Worm (Caenorhabditis elegans): ENCODE results near the gene nlt-1.

Gene nlt-1

DNA sequence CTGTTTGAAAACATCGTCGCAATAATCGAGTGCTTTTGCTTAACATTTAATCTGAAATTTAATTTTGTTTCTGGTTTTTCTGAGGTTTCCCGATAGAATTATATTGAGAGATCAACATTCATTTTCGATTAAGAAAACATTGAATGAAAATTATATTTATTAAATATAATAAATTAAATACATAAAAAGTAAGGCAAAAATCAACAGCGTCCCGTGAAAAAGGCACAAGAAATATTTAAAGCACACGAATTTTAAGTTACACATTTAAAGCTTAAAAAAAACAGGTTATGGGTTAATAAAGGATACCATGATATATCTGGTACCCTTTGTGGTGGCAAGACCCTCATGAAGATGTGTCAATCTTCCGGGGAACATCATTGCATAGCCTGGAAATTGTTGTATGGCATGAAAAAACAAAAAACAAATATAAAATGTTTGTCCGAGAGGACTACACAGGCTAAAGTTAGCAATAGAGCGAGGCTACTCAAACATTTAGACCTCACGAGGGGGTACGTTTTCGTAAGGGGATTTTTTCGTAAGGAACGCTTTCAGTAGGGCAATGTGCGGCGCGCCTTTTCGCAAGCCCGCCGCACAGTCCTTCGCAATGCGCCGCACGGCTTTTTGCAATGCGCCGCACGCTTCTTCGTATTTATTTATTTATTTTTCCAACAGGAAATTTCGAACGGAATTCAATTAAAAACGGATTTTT, 32.4 kb upstream of the nlt-1 start, which contains the start of gene mtcu-2 (continued):
- peak; percentile 92 for TF ChIP-seq cebp-2 (GFP tag; IDR thresholded peaks at IDR 0.05)
- TF ChIP-seq ztf-6 (GFP tag; IDR thresholded peaks at IDR 0.05), result peak; percentile 96
- peak; percentile 98 for TF ChIP-seq rcor-1 (GFP tag; IDR thresholded peaks at IDR 0.05)
- TF ChIP-seq tlf-1 (GFP tag; optimal IDR thresholded peaks at IDR 0.05), result peak; percentile 49
- TF ChIP-seq ztf-18 (tag; optimal IDR thresholded peaks at IDR 0.05), result peak; percentile 38
- peak; percentile 80 for TF ChIP-seq F39B2.1 (GFP tag; IDR thresholded peaks at IDR 0.05)
- peak; percentile 96 for TF ChIP-seq Y53G8AR.9 (GFP tag; conservative IDR thresholded peaks at IDR 0.05)
- TF ChIP-seq Y79H2A.3 (GFP tag; conservative IDR thresholded peaks at IDR 0.05), result peak; percentile 99
- peak; percentile 98 for TF ChIP-seq ceh-91 (GFP tag; IDR thresholded peaks at IDR 0.05)
- peak; percentile 99 for TF ChIP-seq Y95B8A.8 (GFP tag; IDR thresholded peaks at IDR 0.05)
- TF ChIP-seq cebp-1 (GFP tag; IDR thresholded peaks at IDR 0.05), result peak; percentile 94
- peak; percentile 82 for TF ChIP-seq cebp-1 (tag; optimal IDR thresholded peaks at IDR 0.05)
- TF ChIP-seq somi-1 (GFP tag; optimal IDR thresholded peaks at IDR 0.05), result peak; percentile 36
- peak; percentile 16 for TF ChIP-seq xnd-1 (tag; optimal IDR thresholded peaks at IDR 0.05)
- TF ChIP-seq F37B4.10 (GFP tag; IDR thresholded peaks at IDR 0.05), result peak; percentile 97
- 0 out of 2 replicates have a peak, but pooled peaks have one; percentile 85 for TF ChIP-seq bed-1 (GFP tag; IDR thresholded peaks at IDR 0.05)
- 0 out of 2 replicates have a peak, but pooled peaks have one; percentile 57 for TF ChIP-seq nhr-120 (GFP tag; IDR thresholded peaks at IDR 0.05)
- TF ChIP-seq ceh-27 (GFP tag; optimal IDR thresholded peaks at IDR 0.05), result peak; percentile 76
- peak; percentile 91 for TF ChIP-seq lin-26 (GFP tag; IDR thresholded peaks at IDR 0.05)
- TF ChIP-seq ztf-26 (tag; optimal IDR thresholded peaks at IDR 0.05), result peak; percentile 65
- peak; percentile 93 for TF ChIP-seq hmg-20 (GFP tag; IDR thresholded peaks at IDR 0.05)
- TF ChIP-seq chd-7 (tag; optimal IDR thresholded peaks at IDR 0.05), result peak; percentile 34
- peak; percentile 33 for TF ChIP-seq F49E8.2 (tag; optimal IDR thresholded peaks at IDR 0.05; ENCODE audit: insufficient read depth)
- TF ChIP-seq C17E4.6 (GFP tag; IDR thresholded peaks at IDR 0.05), result peak; percentile 99
- TF ChIP-seq D2030.7 (GFP tag; IDR thresholded peaks at IDR 0.05), result peak; percentile 99
- TF ChIP-seq ztf-25 (GFP tag; IDR thresholded peaks at IDR 0.05), result peak; percentile 100
- peak; percentile 98 for TF ChIP-seq Y67H2A.10 (GFP tag; conservative IDR thresholded peaks at IDR 0.05)
- peak; percentile 95 for TF ChIP-seq sea-2 (GFP tag; IDR thresholded peaks at IDR 0.05)
- peak; percentile 27 for TF ChIP-seq unc-130 (GFP tag; optimal IDR thresholded peaks at IDR 0.05)

DNA sequence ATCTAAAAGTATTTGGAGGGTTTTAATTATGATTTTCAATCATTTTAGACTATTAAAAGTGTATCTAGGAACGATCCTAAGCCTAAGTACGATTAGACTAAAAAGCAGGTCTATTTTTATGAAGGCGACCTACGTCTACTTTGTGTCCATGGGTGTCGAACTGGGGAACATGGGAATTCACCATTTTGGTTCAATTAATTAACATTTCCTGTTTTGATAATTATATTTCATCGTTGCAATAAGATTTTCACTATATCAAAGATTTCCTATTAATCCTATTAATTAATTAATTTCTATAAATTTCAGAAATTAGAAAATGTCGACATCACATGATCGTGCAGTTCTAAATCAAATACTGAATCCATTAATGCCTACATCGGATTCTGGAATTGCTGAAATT, 28.9 kb upstream of the nlt-1 start, which contains the start of gene ttc-36:
ttc-36 (plus strand) TSS at position 301 of the 400 bp plus-strand sequence.
- TF ChIP-seq mel-28 (tag; optimal IDR thresholded peaks at IDR 0.05; ENCODE audit: borderline replicate concordance), result no peak
- no peak for TF ChIP-seq lin-40 (tag; optimal IDR thresholded peaks at IDR 0.05)
- TF ChIP-seq dpl-1 (GFP tag; optimal IDR thresholded peaks at IDR 0.05), result no peak
- no peak for TF ChIP-seq madf-8 (GFP tag; conservative IDR thresholded peaks at IDR 0.05)
- TF ChIP-seq rcor-1 (GFP tag; IDR thresholded peaks at IDR 0.05), result no peak
- no peak for TF ChIP-seq T26A5.8 (tag; optimal IDR thresholded peaks at IDR 0.05)
- no peak for TF ChIP-seq Y79H2A.3 (GFP tag; conservative IDR thresholded peaks at IDR 0.05)
- TF ChIP-seq F10E7.11 (tag; optimal IDR thresholded peaks at IDR 0.05), result no peak
- TF ChIP-seq F57A8.1 (GFP tag; optimal IDR thresholded peaks at IDR 0.05), result no peak
- no peak for TF ChIP-seq ztf-3 (GFP tag; optimal IDR thresholded peaks at IDR 0.05)
- no peak for TF ChIP-seq him-1 (tag; optimal IDR thresholded peaks at IDR 0.05)
- TF ChIP-seq tbp1 (GFP tag; optimal IDR thresholded peaks at IDR 0.05), result no peak
- TF ChIP-seq bed-2 (GFP tag; IDR thresholded peaks at IDR 0.05), result no peak
- no peak for TF ChIP-seq pbrm-1 (GFP tag; IDR thresholded peaks at IDR 0.05)
- TF ChIP-seq nfya-1 (tag; optimal IDR thresholded peaks at IDR 0.05; ENCODE audit: borderline replicate concordance, insufficient read depth), result no peak
- no peak for TF ChIP-seq ama-1 (optimal IDR thresholded peaks at IDR 0.05)
- no peak for TF ChIP-seq ama-1 (GFP tag; optimal IDR thresholded peaks at IDR 0.05)
